Fruit fly (Drosophila melanogaster) whole organism: ENCODE results near the gene HUWE1.

ENCODE experiments used
- CG8478 ChIP-seq: fragments of >200 bp; optimal IDR thresholded peaks from 2 replicates; lab custom pipeline; 2018; ENCODE audit warnings: inconsistent platforms
- Dll ChIP-seq: fragments of >200 bp; optimal IDR thresholded peaks from 2 replicates; lab custom pipeline; 2017
- EcR ChIP-seq, 2 experiments: fragments of >200 bp; optimal IDR thresholded peaks; 2 replicates each; lab custom pipeline; 2017; ENCODE audit warnings: missing biosample characterization in 2 of 2, missing genetic modification characterization in 2 of 2, missing genetic modification reagents in 2 of 2
- pan ChIP-seq: fragments of >200 bp; optimal IDR thresholded peaks from 2 replicates; lab custom pipeline; 2017
- psq ChIP-seq: fragments of >200 bp; optimal IDR thresholded peaks from 2 replicates; lab custom pipeline; 2017
- usp ChIP-seq: fragments of >200 bp; optimal IDR thresholded peaks from 2 replicates; lab custom pipeline; 2017; ENCODE audit warnings: missing biosample characterization, missing genetic modification characterization, mixed read lengths

- TF ChIP-seq Dll (no peak), CG8478 (lab: Kevin White, UChicago) (no peak), psq (lab: Kevin White, UChicago) (no peak), pan (no peak), usp (GFP tag; lab: Kevin White, UChicago) (no peak), EcR (GFP tag; optimal IDR thresholded peaks at IDR 0.05; lab: Kevin White, UChicago) (no peak)
Observed at dm6 chrX:15733995-15734394, 21.6 kb downstream of the HUWE1 start, which contains the start of the genes CG12379 and MagR.
